Worm (Caenorhabditis elegans): ENCODE data around the gene haf-2.

haf-2 gene

ce11 chrII:7356326-7356725 lies at the start of gene haf-2:
TSS of gene haf-2 (minus strand) at chrII:7356426.
- TF ChIP-seq unc-62 (GFP tag; optimal IDR thresholded peaks at IDR 0.05): no peak

- no peak for TF ChIP-seq unc-62 (GFP tag; optimal IDR thresholded peaks at IDR 0.05)
These were observed 49.0 kb upstream of the haf-2 start for ce11 chrII:7405262-7405661.

ce11 chrII:7404001-7404400 lies 47.8 kb upstream of the haf-2 start:
- no peak for TF ChIP-seq unc-62 (GFP tag; optimal IDR thresholded peaks at IDR 0.05)

- no peak for TF ChIP-seq unc-62 (GFP tag; optimal IDR thresholded peaks at IDR 0.05)
These were observed 46.4 kb upstream of the haf-2 start, which contains the start of gene nas-7 for ce11 chrII:7402625-7403024. TSS of gene nas-7 (minus strand) at chrII:7402725.

ce11 chrII:7398712-7399111 lies 42.5 kb upstream of the haf-2 start, which contains the start of gene C07D10.1:
TSS of gene C07D10.1 (plus strand) at chrII:7399012.
- no peak for TF ChIP-seq unc-62 (GFP tag; optimal IDR thresholded peaks at IDR 0.05)

- TF ChIP-seq unc-62 (GFP tag; optimal IDR thresholded peaks at IDR 0.05): no peak
These were observed 41.1 kb upstream of the haf-2 start for ce11 chrII:7397273-7397840.

- no peak for TF ChIP-seq unc-62 (GFP tag; optimal IDR thresholded peaks at IDR 0.05)
These were observed 39.9 kb upstream of the haf-2 start for ce11 chrII:7396081-7396480.

- TF ChIP-seq unc-62 (GFP tag; optimal IDR thresholded peaks at IDR 0.05): no peak
These were observed 38.4 kb upstream of the haf-2 start, which contains the start of gene bath-44 for ce11 chrII:7394690-7395054. TSS of gene bath-44 (plus strand) at chrII:7394955.

- TF ChIP-seq unc-62 (GFP tag; optimal IDR thresholded peaks at IDR 0.05): no peak
These were observed 37.9 kb upstream of the haf-2 start for ce11 chrII:7393922-7394689.

- no peak for TF ChIP-seq unc-62 (GFP tag; optimal IDR thresholded peaks at IDR 0.05)
These were observed 37.2 kb upstream of the haf-2 start for ce11 chrII:7393393-7393792.

- no peak for TF ChIP-seq unc-62 (GFP tag; optimal IDR thresholded peaks at IDR 0.05)
These were observed 35.9 kb upstream of the haf-2 start for ce11 chrII:7392052-7392694.

- TF ChIP-seq unc-62 (GFP tag; optimal IDR thresholded peaks at IDR 0.05): no peak
These were observed 34.1 kb upstream of the haf-2 start for ce11 chrII:7390335-7390734.

ce11 chrII:7385442-7385841 lies 29.2 kb upstream of the haf-2 start, which contains the start of gene sre-3:
TSS of gene sre-3 (plus strand) at chrII:7385742.
- no peak for TF ChIP-seq unc-62 (GFP tag; optimal IDR thresholded peaks at IDR 0.05)

ce11 chrII:7381947-7382346 lies 25.7 kb upstream of the haf-2 start:
- TF ChIP-seq unc-62 (GFP tag; optimal IDR thresholded peaks at IDR 0.05): no peak

- no peak for TF ChIP-seq unc-62 (GFP tag; optimal IDR thresholded peaks at IDR 0.05)
These were observed 25.0 kb upstream of the haf-2 start, which contains the start of gene C07D10.5 for ce11 chrII:7381142-7381611. TSS of gene C07D10.5 (plus strand) at chrII:7381561.

ce11 chrII:7379021-7379420 lies 22.8 kb upstream of the haf-2 start, which contains the start of gene C07D10.6:
TSS of gene C07D10.6 (plus strand) at chrII:7379321.
- TF ChIP-seq unc-62 (GFP tag; optimal IDR thresholded peaks at IDR 0.05): no peak

All from whole organism, dauer.